Fruit fly (Drosophila melanogaster) whole organism, embryonic: ENCODE data around the gene CG32079.

ENCODE experiments used
- ATbp ChIP-seq: fragments of 200-800 bp; sonication (Bioruptor generic); optimal IDR thresholded peaks from 2 replicates; lab custom pipeline; 2017; ENCODE audit warnings: missing biosample characterization, mild to moderate bottlenecking, missing genetic modification characterization, missing genetic modification reagents
- CG13287 ChIP-seq: fragments of 200-800 bp; sonication (Bioruptor generic); IDR thresholded peaks from 2 replicates; pipeline ENCODE4 v1.3.6; 2022; ENCODE audit warnings: missing biosample characterization, missing genetic modification characterization; ENCODE audit not compliant: partially characterized antibody
- CG15479 ChIP-seq: fragments of 200-800 bp; sonication (Bioruptor generic); optimal IDR thresholded peaks from 3 replicates; lab custom pipeline; 2019; ENCODE audit warnings: missing biosample characterization, mild to moderate bottlenecking, missing genetic modification characterization, moderate library complexity
- CG17612 ChIP-seq: fragments of 200-800 bp; sonication (Bioruptor generic); IDR thresholded peaks from 2 replicates; pipeline ENCODE4 v1.3.6; 2022; ENCODE audit warnings: missing biosample characterization, missing genetic modification characterization
- CG3407 ChIP-seq: fragments of 200-800 bp; sonication (Bioruptor generic); optimal IDR thresholded peaks from 2 replicates; lab custom pipeline; 2018; ENCODE audit warnings: missing biosample characterization, mild to moderate bottlenecking, missing genetic modification characterization
- CG43689 ChIP-seq: fragments of 200-800 bp; sonication (Bioruptor generic); IDR thresholded peaks from 2 replicates; pipeline ENCODE4 v1.3.6; 2022; ENCODE audit warnings: missing biosample characterization, missing genetic modification characterization
- CG4820 ChIP-seq: fragments of 200-800 bp; sonication (Bioruptor generic); optimal IDR thresholded peaks from 3 replicates; lab custom pipeline; 2016; ENCODE audit warnings: missing biosample characterization, missing genetic modification characterization
- CG6689 ChIP-seq: fragments of 200-800 bp; sonication (Bioruptor generic); IDR thresholded peaks from 2 replicates; pipeline ENCODE4 v1.3.6; 2022; ENCODE audit warnings: missing biosample characterization, missing genetic modification characterization
- CG7963 ChIP-seq: fragments of 200-800 bp; sonication (Bioruptor generic); IDR thresholded peaks from 3 replicates; pipeline ENCODE4 v1.3.6; 2022; ENCODE audit warnings: missing biosample characterization, missing genetic modification characterization; ENCODE audit not compliant: partially characterized antibody
- CG8924 ChIP-seq: fragments of 200-800 bp; optimal IDR thresholded peaks from 3 replicates; lab custom pipeline; 2019; ENCODE audit warnings: missing biosample characterization, mild to moderate bottlenecking, missing genetic modification characterization, moderate library complexity
- CTCF ChIP-seq: fragments of 200-800 bp; sonication (Bioruptor generic); optimal IDR thresholded peaks from 2 replicates; lab custom pipeline; 2017; ENCODE audit warnings: missing biosample characterization, mild to moderate bottlenecking, missing genetic modification characterization, moderate library complexity
- Drgx ChIP-seq: fragments of 200-800 bp; sonication (Bioruptor generic); IDR thresholded peaks from 2 replicates; pipeline ENCODE4 v1.3.6; 2022; ENCODE audit warnings: missing biosample characterization, missing genetic modification characterization
- Gsc ChIP-seq: fragments of 200-800 bp; sonication (Bioruptor generic); IDR thresholded peaks from 2 replicates; pipeline ENCODE4 v1.3.6; 2022; ENCODE audit warnings: missing biosample characterization, missing genetic modification characterization
- Lhr ChIP-seq: fragments of 200-800 bp; sonication (Bioruptor generic); optimal IDR thresholded peaks from 3 replicates; lab custom pipeline; 2017; ENCODE audit warnings: mild to moderate bottlenecking, missing biosample characterization, missing genetic modification reagents, missing genetic modification characterization
- Pdp1 ChIP-seq, 2 experiments: fragments of 200-800 bp; sonication (Bioruptor generic); optimal IDR thresholded peaks; 3 replicates each; lab custom pipeline; 2016; ENCODE audit warnings: missing biosample characterization in 2 of 2, missing genetic modification characterization in 2 of 2, mild to moderate bottlenecking in 1 of 2, moderate library complexity in 1 of 2
- Scr ChIP-seq: fragments of 200-800 bp; sonication (Bioruptor generic); IDR thresholded peaks from 2 replicates; pipeline ENCODE4 v1.3.6; 2022; ENCODE audit warnings: missing biosample characterization, missing genetic modification characterization; ENCODE audit not compliant: partially characterized antibody
- Six4 ChIP-seq: fragments of 200-800 bp; sonication (Bioruptor generic); optimal IDR thresholded peaks from 2 replicates; lab custom pipeline; 2016; ENCODE audit warnings: missing biosample characterization, missing genetic modification characterization
- amos ChIP-seq: fragments of 200-800 bp; sonication (Bioruptor generic); IDR thresholded peaks from 2 replicates; pipeline ENCODE4 v1.3.6; 2022; ENCODE audit warnings: missing biosample characterization, missing genetic modification characterization; ENCODE audit not compliant: partially characterized antibody
- ato ChIP-seq: fragments of 200-800 bp; sonication (Bioruptor generic); IDR thresholded peaks from 2 replicates; pipeline ENCODE4 v1.3.6; 2022; ENCODE audit warnings: missing biosample characterization, missing genetic modification characterization; ENCODE audit not compliant: partially characterized antibody
- bsh ChIP-seq, 2 experiments: fragments of 200-800 bp; sonication (Bioruptor generic); optimal IDR thresholded peaks; 2 replicates each; lab custom pipeline; 2017 to 2018; ENCODE audit warnings: mild to moderate bottlenecking in 2 of 2, missing biosample characterization in 2 of 2, missing genetic modification characterization in 2 of 2, moderate library complexity in 1 of 2
- btn ChIP-seq: fragments of 200-800 bp; sonication (Bioruptor generic); optimal IDR thresholded peaks from 2 replicates; lab custom pipeline; 2016; ENCODE audit warnings: missing biosample characterization, missing genetic modification characterization
- cg ChIP-seq: fragments of 200-800 bp; sonication (Bioruptor generic); optimal IDR thresholded peaks from 3 replicates; lab custom pipeline; 2019; ENCODE audit warnings: missing biosample characterization, mild to moderate bottlenecking, missing genetic modification characterization, moderate library complexity
- chinmo ChIP-seq: fragments of 200-800 bp; sonication (Bioruptor generic); IDR thresholded peaks from 4 replicates; pipeline ENCODE4 v1.3.6; 2022; ENCODE audit warnings: missing biosample characterization, missing genetic modification characterization; ENCODE audit not compliant: partially characterized antibody
- corto ChIP-seq: fragments of 200-800 bp; sonication (Bioruptor generic); optimal IDR thresholded peaks from 2 replicates; lab custom pipeline; 2016; ENCODE audit warnings: missing biosample characterization, mild to moderate bottlenecking, missing genetic modification characterization, moderate library complexity
- dati ChIP-seq: fragments of 200-800 bp; sonication (Bioruptor generic); IDR thresholded peaks from 2 replicates; pipeline ENCODE4 v1.3.6; 2022; ENCODE audit warnings: missing biosample characterization, missing genetic modification characterization
- eyg ChIP-seq: fragments of 200-800 bp; sonication (Bioruptor generic); optimal IDR thresholded peaks from 3 replicates; lab custom pipeline; 2016; ENCODE audit warnings: missing biosample characterization, missing genetic modification characterization
- jigr1 ChIP-seq: fragments of 200-800 bp; sonication (Bioruptor generic); IDR thresholded peaks from 3 replicates; pipeline ENCODE4 v1.3.6; 2022; ENCODE audit warnings: missing biosample characterization, missing genetic modification characterization
- jing ChIP-seq: fragments of 200-800 bp; sonication (Bioruptor generic); optimal IDR thresholded peaks from 2 replicates; lab custom pipeline; 2018; ENCODE audit warnings: missing biosample characterization, mild to moderate bottlenecking, missing genetic modification characterization
- mam ChIP-seq: fragments of 200-800 bp; sonication (Bioruptor generic); optimal IDR thresholded peaks from 3 replicates; lab custom pipeline; 2016; ENCODE audit warnings: missing biosample characterization, missing genetic modification characterization
- nom ChIP-seq: fragments of 200-800 bp; sonication (Bioruptor generic); optimal IDR thresholded peaks from 2 replicates; lab custom pipeline; 2017; ENCODE audit warnings: missing biosample characterization, missing genetic modification characterization, mild to moderate bottlenecking, moderate library complexity, missing genetic modification reagents
- pita ChIP-seq: fragments of 200-800 bp; sonication (Bioruptor generic); optimal IDR thresholded peaks from 2 replicates; lab custom pipeline; 2017; ENCODE audit warnings: missing biosample characterization, mild to moderate bottlenecking, missing genetic modification characterization
- pnt ChIP-seq: fragments of 200-800 bp; sonication (Bioruptor generic); optimal IDR thresholded peaks from 3 replicates; lab custom pipeline; 2016; ENCODE audit warnings: missing biosample characterization, missing genetic modification characterization
- pros ChIP-seq: fragments of 200-800 bp; sonication (Bioruptor generic); optimal IDR thresholded peaks from 3 replicates; lab custom pipeline; 2019; ENCODE audit warnings: missing biosample characterization, mild to moderate bottlenecking, missing genetic modification characterization, moderate library complexity
- sr ChIP-seq: fragments of 200-800 bp; sonication (Bioruptor generic); IDR thresholded peaks from 3 replicates; pipeline ENCODE4 v1.3.6; 2022; ENCODE audit warnings: missing biosample characterization, missing genetic modification characterization
- stwl ChIP-seq: fragments of 200-800 bp; sonication (Bioruptor generic); optimal IDR thresholded peaks from 3 replicates; lab custom pipeline; 2018; ENCODE audit warnings: missing biosample characterization, mild to moderate bottlenecking, missing genetic modification characterization, moderate library complexity
- tll ChIP-seq, 2 experiments: fragments of 200-800 bp in 1 of 2; fragments of >200 bp in 1 of 2; sonication (Bioruptor generic) in 1 of 2; optimal IDR thresholded peaks; 2 replicates each; lab custom pipeline; 2017 to 2019; ENCODE audit warnings: missing biosample characterization in 2 of 2, missing genetic modification characterization in 2 of 2, mild to moderate bottlenecking in 1 of 2, moderate library complexity in 1 of 2
- vfl ChIP-seq: fragments of 200-800 bp; sonication (Bioruptor generic); optimal IDR thresholded peaks from 2 replicates; lab custom pipeline; 2016; ENCODE audit warnings: missing biosample characterization, missing genetic modification characterization

Gene CG32079

dm6 chr3L:11033327-11033975, 8.1 kb downstream of the CG32079 start:
- TF ChIP-seq nom (peak; percentile 70), corto (GFP tag; lab: Kevin White, UChicago) (peak; percentile 37), dati (GFP tag; lab: Robert Waterston, UW) (no peak), bsh (GFP tag; optimal IDR thresholded peaks at IDR 0.05; lab: Kevin White, UChicago) (peak in 1 of 2 experiments; percentile 56), btn (no peak), sr (GFP tag; lab: Robert Waterston, UW) (no peak), CG13287 (GFP tag; lab: Robert Waterston, UW) (no peak), ato (no peak), pros (GFP tag; lab: Kevin White, UChicago) (no peak), jigr1 (GFP tag; lab: Robert Waterston, UW) (no peak), Drgx (GFP tag; lab: Robert Waterston, UW) (peak; percentile 76), Gsc (GFP tag; lab: Robert Waterston, UW) (no peak), CG8924 (no peak), CG7963 (GFP tag; lab: Robert Waterston, UW) (no peak), CG6689 (GFP tag; lab: Robert Waterston, UW) (0 out of 2 replicates have a peak, but pooled peaks have one; percentile 5), mam (GFP tag; lab: Kevin White, UChicago) (no peak)

dm6 chr3L:11035039-11035438, 9.7 kb downstream of the CG32079 start:
- TF ChIP-seq CG4820 (GFP tag; lab: Kevin White, UChicago) (no peak), chinmo (no peak), CG15479 (GFP tag; lab: Kevin White, UChicago) (peak; percentile 90), CG17612 (GFP tag; lab: Robert Waterston, UW) (no peak), cg (peak; percentile 33), CG43689 (GFP tag; lab: Robert Waterston, UW) (no peak), CG3407 (GFP tag; lab: Kevin White, UChicago) (no peak), Six4 (no peak), Pdp1 (GFP tag; optimal IDR thresholded peaks at IDR 0.05; lab: Kevin White, UChicago) (peak in 1 of 2 experiments; percentile 72), vfl (GFP tag; lab: Kevin White, UChicago) (no peak), tll (GFP tag; optimal IDR thresholded peaks at IDR 0.05; lab: Kevin White, UChicago) (peak in 1 of 2 experiments; percentile 79)

dm6 chr3L:11041193-11041592, 15.8 kb downstream of the CG32079 start:
- TF ChIP-seq CTCF (GFP tag; lab: Kevin White, UChicago) (peak; percentile 93), stwl (peak; percentile 12), ATbp (GFP tag; lab: Kevin White, UChicago) (no peak), pnt (no peak), Lhr (GFP tag; lab: Kevin White, UChicago) (no peak), pita (GFP tag; lab: Kevin White, UChicago) (peak; percentile 9), jing (GFP tag; lab: Kevin White, UChicago) (no peak), amos (GFP tag; lab: Robert Waterston, UW) (peak; percentile 36; the same call in 1 of the 2 replicates), Scr (GFP tag; lab: Robert Waterston, UW) (0 out of 2 replicates have a peak, but pooled peaks have one; percentile 7), eyg (GFP tag; lab: Kevin White, UChicago) (no peak)
